Worm (Caenorhabditis elegans): ENCODE measurements around the gene tbce-1.

The tbce-1 gene

DNA sequence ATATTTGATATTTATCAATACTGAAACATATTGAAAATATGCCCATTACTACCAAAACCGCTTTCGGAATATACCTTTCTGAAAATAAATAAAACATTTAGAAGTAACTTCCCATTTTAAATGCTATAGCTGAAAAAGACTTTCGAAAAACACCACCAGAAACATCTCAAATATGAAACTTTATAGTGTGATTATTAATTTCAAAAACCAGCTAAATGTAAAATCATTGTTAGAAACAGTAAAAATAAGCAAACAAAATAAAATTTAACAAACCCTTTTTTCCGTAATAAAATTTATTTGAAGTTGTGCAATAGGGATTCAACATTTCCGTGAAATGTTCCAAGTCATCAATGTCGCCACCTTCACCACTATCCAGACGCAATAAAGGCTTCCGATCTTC, 26.5 kb upstream of the tbce-1 start, which contains the start of the genes K07H8.5 and K07H8.8:
K07H8.5 (plus strand) TSS at position 301 of the 400 bp plus-strand sequence.
K07H8.8 (minus strand) TSS at position 389 of the 400 bp plus-strand sequence.
- TF ChIP-seq ceh-16 (tag; optimal IDR thresholded peaks at IDR 0.05) (no peak), nhr-77 (tag; optimal IDR thresholded peaks at IDR 0.05) (no peak), tbx-2 (tag; optimal IDR thresholded peaks at IDR 0.05) (no peak), snpc-4 (tag; optimal IDR thresholded peaks at IDR 0.05) (no peak), nhr-12 (tag; optimal IDR thresholded peaks at IDR 0.05) (no peak), nhr-28 (tag; optimal IDR thresholded peaks at IDR 0.05) (no peak), fos-1 (tag; optimal IDR thresholded peaks at IDR 0.05) (no peak), egl-27 (tag; optimal IDR thresholded peaks at IDR 0.05) (no peak), lsy-12 (tag; optimal IDR thresholded peaks at IDR 0.05) (no peak), ztf-4 (tag; optimal IDR thresholded peaks at IDR 0.05) (no peak), nhr-67 (tag; optimal IDR thresholded peaks at IDR 0.05) (no peak), R02D3.7 (tag; optimal IDR thresholded peaks at IDR 0.05) (no peak), elt-3 (tag; optimal IDR thresholded peaks at IDR 0.05) (no peak), skn-1 (tag; optimal IDR thresholded peaks at IDR 0.05) (no peak), ceh-28 (tag; optimal IDR thresholded peaks at IDR 0.05) (no peak)

DNA sequence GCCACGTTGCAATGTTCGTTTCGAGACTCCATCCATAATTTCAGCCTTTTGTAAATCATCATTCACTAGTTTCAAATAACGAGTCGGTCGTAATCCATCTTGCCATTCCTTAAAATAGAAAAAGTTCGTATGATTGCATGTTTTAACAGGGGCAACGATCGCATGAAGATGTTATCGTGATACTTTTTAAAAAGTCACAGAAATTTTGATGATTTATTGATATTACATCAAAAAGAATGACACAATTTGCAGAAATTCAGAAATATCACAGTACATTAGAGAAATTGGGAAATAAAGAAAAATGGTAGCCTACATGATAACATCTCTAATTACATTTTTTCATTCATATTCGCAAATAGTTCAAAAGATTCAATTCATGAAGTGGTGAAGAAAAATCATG, 21.2 kb upstream of the tbce-1 start:
- TF ChIP-seq lsy-12 (tag; optimal IDR thresholded peaks at IDR 0.05) (no peak), ceh-82 (tag; optimal IDR thresholded peaks at IDR 0.05) (no peak), egl-27 (tag; optimal IDR thresholded peaks at IDR 0.05) (no peak), nhr-11 (tag; optimal IDR thresholded peaks at IDR 0.05) (no peak), elt-1 (tag; optimal IDR thresholded peaks at IDR 0.05) (peak; percentile 66)

DNA sequence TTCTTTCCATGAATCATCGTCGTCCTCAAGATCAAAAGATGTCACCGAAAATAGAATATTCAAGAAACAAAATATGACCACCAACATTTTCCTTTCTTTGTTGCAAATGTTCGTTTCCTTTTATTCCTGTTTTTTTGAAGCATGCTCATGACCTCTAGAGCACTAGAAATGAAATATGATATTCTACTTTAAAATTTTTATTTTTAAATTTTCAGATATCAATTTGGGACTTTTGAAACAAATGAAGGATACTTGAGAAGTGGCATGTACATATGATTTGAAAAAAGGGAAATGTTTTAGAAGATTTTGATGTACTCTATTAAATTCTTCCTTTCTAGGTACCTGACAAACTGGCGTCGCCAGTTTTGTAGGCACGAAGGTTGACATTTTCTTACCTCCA, 19.3 kb upstream of the tbce-1 start, which contains the start of gene K07H8.11:
K07H8.11 (minus strand) TSS at position 101 of the 400 bp plus-strand sequence.
- TF ChIP-seq unc-39 (tag; optimal IDR thresholded peaks at IDR 0.05) (no peak), ceh-16 (tag; optimal IDR thresholded peaks at IDR 0.05) (no peak), tbx-2 (tag; optimal IDR thresholded peaks at IDR 0.05) (no peak), ztf-11 (tag; optimal IDR thresholded peaks at IDR 0.05) (no peak), egl-27 (tag; optimal IDR thresholded peaks at IDR 0.05) (no peak), eor-1 (tag; optimal IDR thresholded peaks at IDR 0.05) (no peak), unc-62 (GFP tag; optimal IDR thresholded peaks at IDR 0.05) (no peak), mdl-1 (tag; optimal IDR thresholded peaks at IDR 0.05) (no peak), ceh-9 (tag; optimal IDR thresholded peaks at IDR 0.05) (no peak), nhr-11 (tag; optimal IDR thresholded peaks at IDR 0.05) (no peak), R02D3.7 (tag; optimal IDR thresholded peaks at IDR 0.05) (no peak), jun-1 (tag; optimal IDR thresholded peaks at IDR 0.05) (no peak), elt-3 (tag; optimal IDR thresholded peaks at IDR 0.05) (no peak), aly-2 (tag; optimal IDR thresholded peaks at IDR 0.05) (no peak), ZK546.5 (tag; optimal IDR thresholded peaks at IDR 0.05) (no peak), egl-5 (tag; optimal IDR thresholded peaks at IDR 0.05) (no peak)

DNA sequence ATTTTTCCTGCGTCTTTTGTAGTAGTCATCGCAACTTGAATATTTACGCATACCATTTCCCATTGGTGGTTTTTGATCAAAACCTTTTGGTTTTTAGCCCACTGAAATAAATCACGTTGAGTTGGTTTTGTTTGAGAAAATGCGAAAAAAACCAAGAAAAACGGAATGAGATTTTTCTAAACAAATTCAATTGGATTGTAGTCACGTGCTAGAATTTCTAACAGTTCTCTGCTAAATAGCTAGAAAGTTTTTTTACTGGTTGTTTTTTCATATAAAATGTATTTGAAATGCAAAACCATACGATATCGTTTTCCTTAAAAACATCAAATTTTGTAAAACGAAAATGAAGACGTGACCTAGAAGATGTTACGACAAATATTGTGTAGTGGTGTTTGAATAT, 17.9 kb upstream of the tbce-1 start, which contains the start of gene K07H8.12:
K07H8.12 (minus strand) TSS at position 101 of the 400 bp plus-strand sequence.
- no peak for TF ChIP-seq mdl-1 (tag; optimal IDR thresholded peaks at IDR 0.05)
- no peak for TF ChIP-seq ceh-28 (tag; optimal IDR thresholded peaks at IDR 0.05)
- TF ChIP-seq nhr-11 (tag; optimal IDR thresholded peaks at IDR 0.05) = no peak
- no peak for TF ChIP-seq daf-12 (tag; optimal IDR thresholded peaks at IDR 0.05)
- no peak for TF ChIP-seq ZK546.5 (tag; optimal IDR thresholded peaks at IDR 0.05)
- TF ChIP-seq sea-2 (GFP tag; optimal IDR thresholded peaks at IDR 0.05) = no peak

DNA sequence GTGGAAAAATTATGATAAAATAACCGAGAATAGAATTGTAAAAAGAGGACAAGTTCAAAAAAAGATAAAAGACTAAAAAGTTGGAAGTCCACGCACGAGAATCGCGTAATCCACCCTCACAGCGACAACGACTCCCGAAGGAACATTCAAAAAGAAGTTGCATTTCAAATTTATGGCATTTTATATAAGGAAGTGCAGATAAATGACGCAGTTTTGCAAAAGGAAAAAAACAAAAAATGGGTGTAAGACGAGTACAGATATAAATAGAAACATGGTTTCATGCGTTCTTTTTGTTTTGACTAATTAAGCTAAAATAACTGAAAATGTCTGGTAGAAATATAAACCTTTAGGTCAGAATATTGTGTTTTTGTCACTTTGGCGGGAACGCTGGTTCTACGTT, 11.3 kb upstream of the tbce-1 start:
- TF ChIP-seq lin-39 (tag; optimal IDR thresholded peaks at IDR 0.05) (no peak), lin-15B (tag; optimal IDR thresholded peaks at IDR 0.05) (no peak), ceh-28 (tag; optimal IDR thresholded peaks at IDR 0.05) (no peak), nhr-67 (tag; optimal IDR thresholded peaks at IDR 0.05) (no peak), unc-62 (GFP tag; optimal IDR thresholded peaks at IDR 0.05) (no peak), nhr-25 (tag; optimal IDR thresholded peaks at IDR 0.05) (no peak), zag-1 (tag; optimal IDR thresholded peaks at IDR 0.05) (no peak), snpc-4 (tag; optimal IDR thresholded peaks at IDR 0.05) (no peak), ama-1 (optimal IDR thresholded peaks at IDR 0.05) (no peak), ceh-82 (tag; optimal IDR thresholded peaks at IDR 0.05) (no peak), jun-1 (tag; optimal IDR thresholded peaks at IDR 0.05) (no peak), egl-27 (tag; optimal IDR thresholded peaks at IDR 0.05) (no peak), mml-1 (tag; optimal IDR thresholded peaks at IDR 0.05) (no peak), elt-2 (tag; optimal IDR thresholded peaks at IDR 0.05) (no peak), mdl-1 (tag; optimal IDR thresholded peaks at IDR 0.05) (no peak), nhr-237 (tag; optimal IDR thresholded peaks at IDR 0.05) (no peak), nhr-76 (tag; optimal IDR thresholded peaks at IDR 0.05) (no peak), lsy-12 (tag; optimal IDR thresholded peaks at IDR 0.05) (no peak)
